Worm (Caenorhabditis elegans): Measurements from ENCODE around the gene rabs-5.

- TF ChIP-seq sea-1 (GFP tag; conservative IDR thresholded peaks at IDR 0.05) (no peak), tra-4 (tag; optimal IDR thresholded peaks at IDR 0.05) (no peak), ama-1 (optimal IDR thresholded peaks at IDR 0.05) (no peak)
These were observed 11.4 kb upstream of the rabs-5 start, which contains the start of gene F42G8.8 for ce11 chrIV:8118790-8119189.

Data from whole organism, early embryonic.